Worm (Caenorhabditis elegans) whole organism, L4/young adult: ENCODE measurements around the gene acl-2.
A peak's percentile ranks its signal among the peaks of the same experiment; 100 is the strongest.

ENCODE experiments used
- W03F9.2 ChIP-seq: fragments of 150-350 bp; optimal IDR thresholded peaks from 2 replicates; lab custom pipeline; 2014; ENCODE audit warnings: missing biosample characterization, missing genetic modification characterization
- dao-5 ChIP-seq: sonication (generic microtip); optimal IDR thresholded peaks from 2 replicates; lab custom pipeline; 2016; ENCODE audit warnings: missing genotype, missing genetic modification characterization, moderate library complexity, missing compliant biosample characterization
- him-1 ChIP-seq: sonication (generic microtip); optimal IDR thresholded peaks from 2 replicates; lab custom pipeline; 2016; ENCODE audit warnings: missing genotype, missing genetic modification reagents, missing genetic modification characterization, missing compliant biosample characterization

acl-2 gene

DNA sequence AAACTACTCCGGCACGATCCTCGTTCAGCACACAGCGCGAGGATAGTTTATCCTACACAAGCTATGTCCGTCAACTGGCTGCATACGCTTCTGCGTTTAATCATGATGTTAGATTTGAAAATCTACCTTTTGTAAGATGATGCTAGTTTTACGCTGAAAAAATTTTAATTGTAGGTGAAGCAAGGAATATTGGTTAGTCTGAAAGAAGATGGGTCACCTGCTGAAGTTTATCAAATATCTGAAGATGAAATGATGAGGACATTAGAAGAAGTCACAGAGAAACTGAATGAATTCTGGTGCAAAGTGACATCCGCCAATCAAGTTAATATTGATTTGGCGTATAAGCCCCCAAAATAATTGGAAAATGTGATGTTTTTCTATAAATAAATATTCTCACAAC is 47.4 kb downstream of the acl-2 start:
- no peak for TF ChIP-seq him-1
- no peak for TF ChIP-seq dao-5 (tag; lab: Kevin White, UChicago)
- TF ChIP-seq W03F9.2 = no peak

- TF ChIP-seq dao-5 (tag; lab: Kevin White, UChicago) = no peak
- no peak for TF ChIP-seq him-1
- no peak for TF ChIP-seq W03F9.2
Observed at ce11 chrV:9982568-9982967, 48.3 kb downstream of the acl-2 start, which contains the start of gene C27H6.9. TSS of gene C27H6.9 (plus strand) at chrV:9982868.

DNA sequence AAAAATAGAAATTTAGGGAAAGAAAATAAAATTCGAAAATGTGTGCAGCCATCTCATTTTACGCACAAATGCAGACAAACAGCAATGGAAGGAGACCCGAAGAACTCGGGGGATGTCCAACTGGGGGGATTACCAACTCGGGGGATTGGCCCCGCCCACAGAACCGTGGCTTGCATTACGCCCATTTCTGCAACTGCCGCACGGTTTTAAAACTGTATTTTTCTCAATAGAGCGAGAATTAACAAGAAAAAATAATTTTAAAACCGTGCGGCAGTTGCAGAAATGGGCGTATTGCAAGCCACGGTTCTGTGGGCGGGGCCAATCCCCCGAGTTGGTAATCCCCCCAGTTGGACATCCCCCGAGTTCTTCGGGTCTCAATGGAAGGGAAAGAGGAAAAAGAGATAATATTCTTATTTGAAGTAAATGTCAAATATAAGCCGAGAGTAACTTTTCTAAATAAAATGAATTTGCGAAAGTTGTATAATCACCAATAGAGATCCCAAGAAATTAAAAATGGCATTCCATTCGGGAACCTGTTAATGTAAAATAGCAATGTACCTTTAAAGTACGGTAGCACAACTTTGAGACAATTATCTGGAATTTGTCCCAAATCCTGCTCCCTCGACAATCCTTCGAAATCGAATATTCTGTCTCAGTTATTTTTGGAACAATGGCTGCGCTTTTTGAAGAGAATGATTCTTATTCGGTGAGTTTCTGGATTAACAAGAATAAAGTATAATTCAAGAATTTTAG is 50.0 kb downstream of the acl-2 start, which contains the start of the genes ruvb-1 and tofu-1:
Gene ruvb-1 (minus strand): TSS at position 72 of the 753 bp plus-strand sequence.
Gene tofu-1 (plus strand): TSS at position 417 of the 753 bp plus-strand sequence.
- peak; percentile 29 for TF ChIP-seq W03F9.2

DNA sequence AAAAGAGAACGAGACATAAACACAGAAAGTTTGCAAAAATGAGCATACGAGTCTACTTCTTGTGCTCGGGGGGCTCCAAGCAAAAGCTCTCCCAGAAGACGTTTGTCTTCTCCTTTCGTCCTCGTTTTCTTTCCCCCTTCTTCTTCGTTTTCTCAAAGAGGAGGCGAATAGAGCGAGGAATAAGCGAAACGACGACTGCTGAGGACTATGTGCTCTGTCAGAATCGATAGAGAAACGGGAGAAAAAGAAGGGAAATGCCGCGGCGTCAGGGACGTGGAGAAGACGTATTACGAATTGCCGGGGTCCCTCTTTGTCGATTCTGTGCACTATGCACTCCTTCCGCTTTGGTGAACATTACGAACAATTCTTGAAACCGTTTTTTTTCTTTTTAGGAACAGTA is 52.5 kb downstream of the acl-2 start:
- TF ChIP-seq him-1 = peak; percentile 33
- no peak for TF ChIP-seq dao-5 (tag; lab: Kevin White, UChicago)
